Fruit fly (Drosophila melanogaster): Measurements from ENCODE around the gene nyo.

Gene nyo

DNA sequence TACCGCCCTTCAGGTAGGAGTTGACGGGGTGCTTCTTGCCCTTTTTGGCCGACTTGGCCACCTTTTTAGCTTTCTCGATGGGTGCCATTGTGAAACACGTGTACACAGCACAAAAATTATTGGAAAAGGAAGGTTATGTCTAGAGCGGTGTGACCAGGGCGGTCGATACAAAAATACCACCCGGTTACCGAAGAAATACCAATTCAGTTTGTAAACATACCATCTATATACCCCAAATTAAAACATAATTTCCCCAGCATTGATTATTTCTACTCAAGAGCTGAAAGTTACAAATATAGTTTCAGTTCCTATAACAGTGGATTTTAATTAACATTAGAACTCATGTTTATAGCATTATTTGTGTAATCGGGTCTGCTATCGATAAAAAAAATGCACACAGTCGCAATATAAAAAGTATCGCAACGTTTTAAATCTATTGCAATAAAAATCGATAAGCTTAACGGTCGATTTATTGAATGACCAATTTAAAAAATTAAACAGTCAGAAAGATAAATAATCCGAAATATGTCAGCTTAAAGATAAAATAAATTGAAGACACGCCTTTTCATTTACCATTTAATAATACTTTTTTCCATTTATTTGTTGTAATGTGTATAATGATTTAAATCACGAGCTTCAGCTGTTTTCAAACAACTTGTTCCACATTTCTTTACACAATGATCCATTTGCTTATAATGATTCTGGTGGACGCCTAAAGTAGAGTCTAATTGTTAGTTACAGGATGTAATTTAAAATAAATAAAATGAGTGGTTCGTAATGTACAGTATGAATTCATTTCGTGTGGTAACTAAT, 53.4 kb downstream of the nyo start, which contains the start of gene RpL6 (continued):
- peak; percentile 44; the same call in 1 of the 3 replicates for TF ChIP-seq mld (GFP tag; IDR thresholded peaks at IDR 0.05; ENCODE audit: partially characterized antibody)
- peak; percentile 75 for TF ChIP-seq sens (GFP tag)
- TF ChIP-seq tap (tag; optimal IDR thresholded peaks at IDR 0.05) = peak; percentile 29
- TF ChIP-seq sug (tag; optimal IDR thresholded peaks at IDR 0.05) = peak; percentile 1
- no peak for TF ChIP-seq CG7786 (GFP tag; optimal IDR thresholded peaks at IDR 0.05)
- TF ChIP-seq B-H2 (GFP tag; optimal IDR thresholded peaks at IDR 0.05) = peak; percentile 30
- TF ChIP-seq Ets97D (GFP tag; optimal IDR thresholded peaks at IDR 0.05) = peak; percentile 84
- peak; percentile 21 for TF ChIP-seq CG30403 (GFP tag; optimal IDR thresholded peaks at IDR 0.05)
- TF ChIP-seq Pdp1 (GFP tag; optimal IDR thresholded peaks at IDR 0.05) = peak in 1 of 2 experiments; percentile 67
- TF ChIP-seq CG4617 (GFP tag; optimal IDR thresholded peaks at IDR 0.05; ENCODE audit: borderline replicate concordance) = peak; percentile 53
- TF ChIP-seq CG8478 (optimal IDR thresholded peaks at IDR 0.05) = no peak
- peak; percentile 33 for TF ChIP-seq CG8924 (tag; optimal IDR thresholded peaks at IDR 0.05)
- TF ChIP-seq Hr3 (GFP tag; optimal IDR thresholded peaks at IDR 0.05) = peak; percentile 15
- peak; percentile 25 for TF ChIP-seq pho (GFP tag; optimal IDR thresholded peaks at IDR 0.05)
- peak; percentile 12 for TF ChIP-seq CG17385 (GFP tag; optimal IDR thresholded peaks at IDR 0.05)
- 0 out of 2 replicates have a peak, but pooled peaks have one; percentile 7 for TF ChIP-seq sob (GFP tag; IDR thresholded peaks at IDR 0.05)
- TF ChIP-seq CG33557 (GFP tag; optimal IDR thresholded peaks at IDR 0.05) = peak; percentile 46
- peak; percentile 92 for TF ChIP-seq Max (GFP tag; optimal IDR thresholded peaks at IDR 0.05)
- peak; percentile 86 for TF ChIP-seq unc-4 (GFP tag; IDR thresholded peaks at IDR 0.05; ENCODE audit: partially characterized antibody)
- TF ChIP-seq Lhr (GFP tag; optimal IDR thresholded peaks at IDR 0.05) = peak; percentile 77
- TF ChIP-seq h (optimal IDR thresholded peaks at IDR 0.05) = no peak
- TF ChIP-seq CG43689 (GFP tag; IDR thresholded peaks at IDR 0.05) = no peak
- peak; percentile 76; the same call in 1 of the 3 replicates for TF ChIP-seq CG34422 (GFP tag; IDR thresholded peaks at IDR 0.05)
- no peak for TF ChIP-seq CG15696 (tag; optimal IDR thresholded peaks at IDR 0.05)
- TF ChIP-seq ato (GFP tag; IDR thresholded peaks at IDR 0.05; ENCODE audit: partially characterized antibody) = peak; percentile 81
- TF ChIP-seq CG9727 (GFP tag; optimal IDR thresholded peaks at IDR 0.05) = peak; percentile 38
- TF ChIP-seq Doc2 (GFP tag; IDR thresholded peaks at IDR 0.05) = no peak
- TF ChIP-seq knrl (GFP tag; IDR thresholded peaks at IDR 0.05; ENCODE audit: partially characterized antibody) = peak; percentile 71
- peak; percentile 79; the same call in 2 of the 4 replicates for TF ChIP-seq chinmo (GFP tag; IDR thresholded peaks at IDR 0.05; ENCODE audit: partially characterized antibody)
- TF ChIP-seq D (optimal IDR thresholded peaks at IDR 0.05) = no peak
- TF ChIP-seq D (GFP tag; optimal IDR thresholded peaks at IDR 0.05) = no peak
- peak in 1 of 3 experiments; percentile 13 for TF ChIP-seq lola (GFP tag; optimal IDR thresholded peaks at IDR 0.05)
- TF ChIP-seq bigmax (GFP tag; optimal IDR thresholded peaks at IDR 0.05) = peak; percentile 97
- peak; percentile 38 for TF ChIP-seq CG34376 (GFP tag; optimal IDR thresholded peaks at IDR 0.05)
- no peak for TF ChIP-seq gt (GFP tag; IDR thresholded peaks at IDR 0.05)
- TF ChIP-seq HLHmδ (GFP tag; optimal IDR thresholded peaks at IDR 0.05) = peak; percentile 55
- peak; percentile 16 for TF ChIP-seq CG1233 (GFP tag; optimal IDR thresholded peaks at IDR 0.05)
- peak; percentile 82 for TF ChIP-seq Med (GFP tag)
- TF ChIP-seq Xrp1 (GFP tag; IDR thresholded peaks at IDR 0.05) = peak; percentile 7; the same call in 1 of the 2 replicates
- no peak for TF ChIP-seq CG1832 (GFP tag; optimal IDR thresholded peaks at IDR 0.05)
- no peak for TF ChIP-seq CG9817 (tag; optimal IDR thresholded peaks at IDR 0.05)
- TF ChIP-seq HLH4C (GFP tag; IDR thresholded peaks at IDR 0.05; ENCODE audit: partially characterized antibody) = peak; percentile 90
- peak; percentile 6 for TF ChIP-seq CG6254 (GFP tag; optimal IDR thresholded peaks at IDR 0.05)
- peak; percentile 100 for TF ChIP-seq MESR4 (GFP tag; optimal IDR thresholded peaks at IDR 0.05)
- peak; percentile 59 for TF ChIP-seq MBD-R2 (GFP tag; IDR thresholded peaks at IDR 0.05)
- peak; percentile 36 for TF ChIP-seq CG17186 (GFP tag; optimal IDR thresholded peaks at IDR 0.05)
- peak; percentile 58 for TF ChIP-seq nmo (GFP tag; optimal IDR thresholded peaks at IDR 0.05)
- 0 out of 2 replicates have a peak, but pooled peaks have one; percentile 7 for TF ChIP-seq vvl (GFP tag; IDR thresholded peaks at IDR 0.05)

Data from whole organism, embryonic.